Worm (Caenorhabditis elegans): Measurements from ENCODE around the gene B0491.6.

The B0491.6 gene

ce11 chrII:11316663-11317062 is 31.5 kb downstream of the B0491.6 start:
- TF ChIP-seq lin-14 (GFP tag; optimal IDR thresholded peaks at IDR 0.05) (peak; percentile 63), zip-4 (GFP tag; optimal IDR thresholded peaks at IDR 0.05) (no peak), egl-13 (tag; optimal IDR thresholded peaks at IDR 0.05) (peak; percentile 29)

DNA sequence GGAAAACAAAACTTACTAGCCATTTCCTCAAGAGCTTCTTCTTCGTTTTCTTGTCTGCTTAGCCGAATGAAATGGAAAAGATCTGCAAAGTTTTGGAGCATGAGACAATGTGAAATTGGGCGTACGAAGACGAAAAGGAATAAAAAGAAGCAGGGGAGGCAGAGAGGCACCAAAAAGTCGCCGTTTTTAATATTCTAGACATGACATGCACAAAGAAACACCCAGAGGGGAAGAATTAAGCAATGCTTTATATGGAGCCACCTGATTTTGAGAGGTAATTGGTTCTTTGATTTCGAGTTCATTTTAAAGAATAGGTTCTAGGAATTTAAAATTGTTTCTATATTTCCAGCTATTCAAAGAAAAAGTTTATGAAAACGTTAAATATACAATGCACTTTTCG is 34.0 kb downstream of the B0491.6 start, which contains the start of gene T24F1.4:
T24F1.4 (minus strand) TSS at position 101 of the 400 bp plus-strand sequence.
- TF ChIP-seq irx-1 (tag; optimal IDR thresholded peaks at IDR 0.05) (no peak), swsn-7 (tag; optimal IDR thresholded peaks at IDR 0.05) (no peak), ceh-90 (tag; optimal IDR thresholded peaks at IDR 0.05) (no peak), tlp-1 (tag; optimal IDR thresholded peaks at IDR 0.05) (no peak), sptf-1 (tag; optimal IDR thresholded peaks at IDR 0.05) (no peak), nhr-11 (tag; optimal IDR thresholded peaks at IDR 0.05) (no peak), fkh-8 (tag; optimal IDR thresholded peaks at IDR 0.05) (peak; percentile 44), nhr-28 (tag; optimal IDR thresholded peaks at IDR 0.05) (no peak), dsc-1 (tag; optimal IDR thresholded peaks at IDR 0.05) (no peak), hlh-4 (tag; optimal IDR thresholded peaks at IDR 0.05) (no peak), fkh-10 (GFP tag; optimal IDR thresholded peaks at IDR 0.05) (no peak), lin-35 (GFP tag; optimal IDR thresholded peaks at IDR 0.05) (no peak), nhr-71 (tag; optimal IDR thresholded peaks at IDR 0.05) (peak; percentile 40), alr-1 (tag; optimal IDR thresholded peaks at IDR 0.05; ENCODE audit: borderline replicate concordance) (no peak), aly-2 (tag; optimal IDR thresholded peaks at IDR 0.05) (no peak), egl-27 (tag; optimal IDR thresholded peaks at IDR 0.05) (no peak), rnt-1 (tag; optimal IDR thresholded peaks at IDR 0.05) (no peak), lin-14 (GFP tag; optimal IDR thresholded peaks at IDR 0.05) (peak; percentile 21), lir-3 (tag; optimal IDR thresholded peaks at IDR 0.05; ENCODE audit: poor library complexity) (no peak), ztf-4 (tag; optimal IDR thresholded peaks at IDR 0.05) (no peak), lin-13 (GFP tag; optimal IDR thresholded peaks at IDR 0.05) (no peak), ama-1 (optimal IDR thresholded peaks at IDR 0.05) (no peak), fkh-4 (tag; optimal IDR thresholded peaks at IDR 0.05; ENCODE audit: borderline replicate concordance) (no peak), nhr-19 (GFP tag; conservative IDR thresholded peaks at IDR 0.05) (no peak), vab-15 (tag; optimal IDR thresholded peaks at IDR 0.05) (no peak), xbp-1 (tag; optimal IDR thresholded peaks at IDR 0.05) (no peak)

DNA sequence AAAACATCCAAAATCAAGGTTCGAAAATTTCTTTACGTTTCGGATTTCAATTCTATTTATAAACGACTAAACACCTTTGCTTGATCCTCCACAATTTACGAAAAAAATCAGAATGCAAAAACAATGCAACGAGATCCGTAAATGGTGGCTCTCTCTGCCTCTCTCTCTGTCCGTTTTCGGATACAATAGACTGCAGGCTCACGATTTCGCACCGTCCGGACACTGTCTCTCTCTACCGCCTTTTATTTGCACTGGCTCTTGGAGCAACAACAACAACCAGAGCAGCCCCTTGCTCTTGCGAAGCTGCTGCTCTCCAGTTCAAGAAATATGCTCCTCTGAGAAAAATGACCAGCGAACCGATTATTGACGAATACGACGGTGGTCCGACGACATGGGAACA is 35.9 kb downstream of the B0491.6 start, which contains the start of gene T24F1.7:
T24F1.7 (plus strand) TSS at position 301 of the 400 bp plus-strand sequence.
- TF ChIP-seq C34B4.2 (tag; optimal IDR thresholded peaks at IDR 0.05) (no peak), fkh-8 (tag; optimal IDR thresholded peaks at IDR 0.05) (no peak), unc-86 (tag; optimal IDR thresholded peaks at IDR 0.05) (no peak), nhr-47 (tag; optimal IDR thresholded peaks at IDR 0.05) (no peak), mef-2 (tag; optimal IDR thresholded peaks at IDR 0.05) (no peak), Y116A8C.19 (tag; optimal IDR thresholded peaks at IDR 0.05; ENCODE audit: borderline replicate concordance) (no peak), alr-1 (tag; optimal IDR thresholded peaks at IDR 0.05; ENCODE audit: borderline replicate concordance) (no peak), zip-4 (GFP tag; optimal IDR thresholded peaks at IDR 0.05) (no peak)

DNA sequence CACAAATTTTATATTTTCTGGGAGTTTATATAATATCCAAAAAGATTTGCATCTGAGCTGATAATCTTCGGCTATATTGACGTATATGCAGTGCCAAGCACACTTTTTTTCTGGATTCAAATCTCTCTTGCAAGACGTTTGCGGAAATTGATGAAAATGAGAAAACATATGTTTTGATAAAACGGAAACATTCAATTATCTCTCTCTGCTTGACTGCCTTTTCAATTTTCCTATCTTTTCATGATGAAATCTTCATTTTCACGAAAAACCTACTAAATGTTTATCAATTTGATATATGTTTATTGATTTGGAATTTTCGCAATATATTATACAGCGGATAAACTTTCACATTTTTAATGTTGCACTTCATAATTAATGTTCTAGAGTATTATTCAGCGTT is 40.2 kb downstream of the B0491.6 start:
- TF ChIP-seq nhr-71 (tag; optimal IDR thresholded peaks at IDR 0.05) (no peak), nhr-85 (tag) (peak; percentile 61), lin-14 (GFP tag; optimal IDR thresholded peaks at IDR 0.05) (peak; percentile 34), elt-3 (tag; optimal IDR thresholded peaks at IDR 0.05) (no peak), fkh-4 (tag; optimal IDR thresholded peaks at IDR 0.05; ENCODE audit: borderline replicate concordance) (no peak), hlh-4 (tag; optimal IDR thresholded peaks at IDR 0.05) (no peak), nhr-90 (tag; optimal IDR thresholded peaks at IDR 0.05; ENCODE audit: poor library complexity) (no peak), hpl-2 (GFP tag; optimal IDR thresholded peaks at IDR 0.05) (no peak), dsc-1 (tag; optimal IDR thresholded peaks at IDR 0.05) (peak; percentile 44), lsy-2 (tag; optimal IDR thresholded peaks at IDR 0.05) (no peak), sox-4 (tag; optimal IDR thresholded peaks at IDR 0.05) (no peak), blmp-1 (tag; optimal IDR thresholded peaks at IDR 0.05) (peak; percentile 70), skn-1 (tag; optimal IDR thresholded peaks at IDR 0.05) (no peak), vab-15 (tag; optimal IDR thresholded peaks at IDR 0.05) (no peak), nhr-47 (tag; optimal IDR thresholded peaks at IDR 0.05) (no peak)
